Fruit fly (Drosophila melanogaster) whole organism, pupa: ENCODE measurements around the gene CG12716.

Experiments
- CG17806 ChIP-seq: fragments of 200-800 bp; sonication (Bioruptor generic); optimal IDR thresholded peaks from 2 replicates; lab custom pipeline; 2018; ENCODE audit warnings: missing biosample characterization, mild to moderate bottlenecking, missing genetic modification characterization, moderate library complexity
- CG32121 ChIP-seq: fragments of 200-800 bp; sonication (Bioruptor generic); IDR thresholded peaks from 2 replicates; pipeline ENCODE4 v1.3.6; 2022; ENCODE audit warnings: missing biosample characterization, missing genetic modification characterization
- CG9948 ChIP-seq: fragments of 200-800 bp; sonication (Bioruptor generic); optimal IDR thresholded peaks from 2 replicates; lab custom pipeline; 2018; ENCODE audit warnings: missing biosample characterization, mild to moderate bottlenecking, missing genetic modification characterization, moderate library complexity
- fd96Ca ChIP-seq: fragments of 200-800 bp; sonication (Bioruptor generic); IDR thresholded peaks from 3 replicates; pipeline ENCODE4 v1.3.6; 2022; ENCODE audit warnings: missing biosample characterization, missing genetic modification characterization

- TF ChIP-seq CG17806 = no peak
- TF ChIP-seq CG32121 (GFP tag; lab: Robert Waterston, UW) = no peak
- no peak for TF ChIP-seq fd96Ca
- no peak for TF ChIP-seq CG9948 (tag; lab: Kevin White, UChicago)
Measured at dm6 chrX:12984224-12984623, 8.2 kb upstream of the CG12716 start, which contains the start of gene CG32643.
